Worm (Caenorhabditis elegans) whole organism, young adult: ENCODE results near the gene F26F4.8.

Experiments
- B0336.3 ChIP-seq: fragments of 200-800 bp; sonication (Bioruptor generic); IDR thresholded peaks from 2 replicates; pipeline ENCODE4 v1.3.6; 2022; ENCODE audit warnings: missing genetic modification characterization, missing compliant biosample characterization
- C06A6.2 ChIP-seq: fragments of 200-800 bp; sonication (Bioruptor generic); conservative IDR thresholded peaks from 2 replicates; pipeline ENCODE4 v1.3.6; 2022; ENCODE audit warnings: missing genetic modification characterization, missing compliant biosample characterization
- D2030.7 ChIP-seq: fragments of 200-800 bp; sonication (Bioruptor generic); IDR thresholded peaks from 2 replicates; pipeline ENCODE4 v1.3.6; 2022; ENCODE audit warnings: missing genetic modification reagents, missing genetic modification characterization, missing compliant biosample characterization
- F22D6.2 ChIP-seq: sonication (generic microtip); optimal IDR thresholded peaks from 2 replicates; lab custom pipeline; 2016; ENCODE audit warnings: mild to moderate bottlenecking, missing genetic modification characterization, missing compliant biosample characterization
- F23B12.7 ChIP-seq: sonication (generic microtip); optimal IDR thresholded peaks from 2 replicates; lab custom pipeline; 2017; ENCODE audit warnings: missing genetic modification characterization, mild to moderate bottlenecking, missing compliant biosample characterization, antibody characterized with exemption, moderate library complexity; ENCODE audit not compliant: insufficient read depth
- F37B4.10 ChIP-seq: fragments of 200-800 bp; sonication (Bioruptor generic); IDR thresholded peaks from 2 replicates; pipeline ENCODE4 v1.3.6; 2022; ENCODE audit warnings: missing genetic modification characterization, missing compliant biosample characterization
- F49E8.2 ChIP-seq: sonication (generic microtip); optimal IDR thresholded peaks from 3 replicates; lab custom pipeline; 2017; ENCODE audit warnings: missing genetic modification characterization, mild to moderate bottlenecking, missing compliant biosample characterization, antibody characterized with exemption, moderate library complexity; ENCODE audit not compliant: insufficient read depth
- F57A8.1 ChIP-seq: fragments of 200-800 bp; sonication (Bioruptor generic); optimal IDR thresholded peaks from 2 replicates; lab custom pipeline; 2018; ENCODE audit warnings: mild to moderate bottlenecking, missing genetic modification characterization, moderate library complexity, missing compliant biosample characterization
- K11D2.4 ChIP-seq: fragments of 200-800 bp; sonication (Bioruptor generic); IDR thresholded peaks from 2 replicates; pipeline ENCODE4 v1.3.6; 2022; ENCODE audit warnings: missing genetic modification reagents, missing genetic modification characterization, missing compliant biosample characterization
- K12H6.12 ChIP-seq: fragments of 200-800 bp; sonication (Bioruptor generic); optimal IDR thresholded peaks from 2 replicates; lab custom pipeline; 2018; ENCODE audit warnings: mild to moderate bottlenecking, missing genetic modification characterization, missing compliant biosample characterization
- Y53F4B.3 ChIP-seq: fragments of 200-800 bp; sonication (Bioruptor generic); IDR thresholded peaks from 2 replicates; pipeline ENCODE4 v1.3.6; 2022; ENCODE audit warnings: missing genetic modification reagents, missing genetic modification characterization, missing compliant biosample characterization
- Y53G8AR.9 ChIP-seq: fragments of 200-800 bp; sonication (Bioruptor generic); conservative IDR thresholded peaks from 2 replicates; pipeline ENCODE4 v1.3.6; 2022; ENCODE audit warnings: missing genetic modification reagents, missing genetic modification characterization, missing compliant biosample characterization
- Y56A3A.18 ChIP-seq: fragments of 200-800 bp; sonication (Bioruptor generic); IDR thresholded peaks from 2 replicates; pipeline ENCODE4 v1.3.6; 2022; ENCODE audit warnings: missing genetic modification reagents, missing genetic modification characterization, missing compliant biosample characterization
- attf-3 ChIP-seq: fragments of 200-800 bp; sonication (Bioruptor generic); conservative IDR thresholded peaks from 2 replicates; pipeline ENCODE4 v1.3.6; 2022; ENCODE audit warnings: missing genetic modification reagents, missing genetic modification characterization, missing compliant biosample characterization
- ccch-3 ChIP-seq: fragments of 200-800 bp; sonication (Bioruptor generic); optimal IDR thresholded peaks from 2 replicates; lab custom pipeline; 2018; ENCODE audit warnings: mild to moderate bottlenecking, missing genetic modification characterization, missing compliant biosample characterization
- cebp-1 ChIP-seq, 2 experiments: fragments of 200-800 bp in 1 of 2; sonication (Bioruptor generic) in 1 of 2; sonication (generic microtip) in 1 of 2; IDR thresholded peaks in 1 of 2; optimal IDR thresholded peaks in 1 of 2; 2 replicates each; pipeline versions ENCODE4 v1.3.6 to Lab custom; 2017 to 2022; ENCODE audit warnings: missing compliant biosample characterization in 2 of 2, missing genetic modification characterization in 2 of 2, mild to moderate bottlenecking in 1 of 2, missing genetic modification reagents in 1 of 2, moderate library complexity in 1 of 2
- ceh-40 ChIP-seq: fragments of 200-800 bp; sonication (Bioruptor generic); IDR thresholded peaks from 2 replicates; pipeline ENCODE4 v1.3.6; 2022; ENCODE audit warnings: missing genetic modification characterization, missing compliant biosample characterization
- ceh-58 ChIP-seq: fragments of 200-800 bp; sonication (Bioruptor generic); IDR thresholded peaks from 2 replicates; pipeline ENCODE4 v1.3.6; 2022; ENCODE audit warnings: missing genetic modification characterization, missing compliant biosample characterization
- ceh-91 ChIP-seq: fragments of 200-800 bp; sonication (Bioruptor generic); IDR thresholded peaks from 2 replicates; pipeline ENCODE4 v1.3.6; 2022; ENCODE audit warnings: missing genetic modification reagents, missing genetic modification characterization, missing compliant biosample characterization
- dpl-1 ChIP-seq: fragments of 150-350 bp; optimal IDR thresholded peaks from 2 replicates; lab custom pipeline; 2014; ENCODE audit warnings: missing biosample characterization, missing genetic modification reagents, missing genetic modification characterization
- efl-1 ChIP-seq: fragments of 150-350 bp; optimal IDR thresholded peaks from 2 replicates; lab custom pipeline; 2014; ENCODE audit warnings: missing biosample characterization, missing genetic modification reagents, missing genetic modification characterization
- ekl-4 ChIP-seq: fragments of 200-800 bp; sonication (Bioruptor generic); IDR thresholded peaks from 2 replicates; pipeline ENCODE4 v1.3.6; 2022; ENCODE audit warnings: missing genetic modification reagents, missing genetic modification characterization, missing compliant biosample characterization
- fkh-3 ChIP-seq: sonication (generic microtip); optimal IDR thresholded peaks from 2 replicates; lab custom pipeline; 2016; ENCODE audit warnings: mild to moderate bottlenecking, missing genetic modification characterization, missing compliant biosample characterization
- hlh-26 ChIP-seq: fragments of 200-800 bp; sonication (Bioruptor generic); conservative IDR thresholded peaks from 2 replicates; pipeline ENCODE4 v1.3.6; 2022; ENCODE audit warnings: missing genetic modification reagents, missing genetic modification characterization, missing compliant biosample characterization
- hmg-20 ChIP-seq: fragments of 200-800 bp; sonication (Bioruptor generic); IDR thresholded peaks from 2 replicates; pipeline ENCODE4 v1.3.6; 2022; ENCODE audit warnings: missing genetic modification reagents, missing genetic modification characterization, missing compliant biosample characterization
- let-607 ChIP-seq, 2 experiments: fragments of 200-800 bp in 1 of 2; sonication (Bioruptor generic) in 1 of 2; sonication (generic microtip) in 1 of 2; optimal IDR thresholded peaks; 2 replicates each; lab custom pipeline; 2016 to 2018; ENCODE audit warnings: mild to moderate bottlenecking in 2 of 2, missing compliant biosample characterization in 2 of 2, missing genetic modification characterization in 2 of 2, moderate library complexity in 2 of 2, missing genotype in 1 of 2
- lin-26 ChIP-seq: fragments of 200-800 bp; sonication (Bioruptor generic); IDR thresholded peaks from 2 replicates; pipeline ENCODE4 v1.3.6; 2022; ENCODE audit warnings: missing genetic modification reagents, missing genetic modification characterization, missing compliant biosample characterization
- lin-54 ChIP-seq: fragments of 200-800 bp; sonication (Bioruptor generic); optimal IDR thresholded peaks from 2 replicates; lab custom pipeline; 2018; ENCODE audit warnings: mild to moderate bottlenecking, missing genetic modification characterization, missing compliant biosample characterization
- lir-1 ChIP-seq: fragments of 200-800 bp; sonication (Bioruptor generic); conservative IDR thresholded peaks from 2 replicates; pipeline ENCODE4 v1.3.6; 2022; ENCODE audit warnings: missing genetic modification reagents, missing genetic modification characterization, missing compliant biosample characterization
- lsl-1 ChIP-seq: fragments of 200-800 bp; sonication (Bioruptor generic); optimal IDR thresholded peaks from 2 replicates; lab custom pipeline; 2018; ENCODE audit warnings: mild to moderate bottlenecking, missing genetic modification characterization, moderate library complexity, missing compliant biosample characterization
- madf-10 ChIP-seq: sonication (generic microtip); optimal IDR thresholded peaks from 2 replicates; lab custom pipeline; 2016; ENCODE audit warnings: mild to moderate bottlenecking, missing genetic modification characterization, missing compliant biosample characterization
- madf-6 ChIP-seq: fragments of 200-800 bp; sonication (Bioruptor generic); IDR thresholded peaks from 2 replicates; pipeline ENCODE4 v1.3.6; 2022; ENCODE audit warnings: missing genetic modification reagents, missing genetic modification characterization, missing compliant biosample characterization
- mcd-1 ChIP-seq: fragments of 200-800 bp; sonication (Bioruptor generic); IDR thresholded peaks from 2 replicates; pipeline ENCODE4 v1.3.6; 2022; ENCODE audit warnings: missing genetic modification reagents, missing genetic modification characterization, missing compliant biosample characterization
- mes-4 ChIP-seq: sonication (generic microtip); optimal IDR thresholded peaks from 2 replicates; lab custom pipeline; 2016; ENCODE audit warnings: missing genotype, missing genetic modification characterization, missing compliant biosample characterization
- mxl-1 ChIP-seq: sonication (generic microtip); optimal IDR thresholded peaks from 2 replicates; lab custom pipeline; 2016; ENCODE audit warnings: missing genetic modification characterization, missing compliant biosample characterization
- nfya-2 ChIP-seq: fragments of 200-800 bp; sonication (Bioruptor generic); IDR thresholded peaks from 2 replicates; pipeline ENCODE4 v1.3.6; 2022; ENCODE audit warnings: missing genetic modification reagents, missing genetic modification characterization, missing compliant biosample characterization
- nhr-120 ChIP-seq: fragments of 200-800 bp; sonication (Bioruptor generic); IDR thresholded peaks from 2 replicates; pipeline ENCODE4 v1.3.6; 2022; ENCODE audit warnings: missing genetic modification characterization, missing compliant biosample characterization
- nhr-80 ChIP-seq: sonication (generic microtip); optimal IDR thresholded peaks from 2 replicates; lab custom pipeline; 2016; ENCODE audit warnings: missing genetic modification characterization, missing compliant biosample characterization
- nhr-90 ChIP-seq: sonication (generic microtip); optimal IDR thresholded peaks from 2 replicates; lab custom pipeline; 2016; ENCODE audit warnings: missing genotype, mild to moderate bottlenecking, missing genetic modification characterization, missing compliant biosample characterization
- pbrm-1 ChIP-seq: fragments of 200-800 bp; sonication (Bioruptor generic); IDR thresholded peaks from 2 replicates; pipeline ENCODE4 v1.3.6; 2022; ENCODE audit warnings: missing genetic modification reagents, missing genetic modification characterization, missing compliant biosample characterization
- sdz-38 ChIP-seq: sonication (generic microtip); optimal IDR thresholded peaks from 2 replicates; lab custom pipeline; 2016; ENCODE audit warnings: missing genotype, missing genetic modification characterization, missing compliant biosample characterization
- sptf-2 ChIP-seq: fragments of 200-800 bp; sonication (Bioruptor generic); optimal IDR thresholded peaks from 2 replicates; lab custom pipeline; 2018; ENCODE audit warnings: mild to moderate bottlenecking, missing genetic modification characterization, missing compliant biosample characterization
- tlf-1 ChIP-seq: fragments of 200-800 bp; sonication (Bioruptor generic); optimal IDR thresholded peaks from 2 replicates; lab custom pipeline; 2018; ENCODE audit warnings: mild to moderate bottlenecking, missing genetic modification characterization, missing compliant biosample characterization
- unc-62 ChIP-seq: fragments of 150-350 bp; optimal IDR thresholded peaks from 2 replicates; lab custom pipeline; 2014; ENCODE audit warnings: missing biosample characterization, missing genetic modification reagents, missing genetic modification characterization
- xnd-1 ChIP-seq: sonication (generic microtip); optimal IDR thresholded peaks from 2 replicates; lab custom pipeline; 2016; ENCODE audit warnings: missing genotype, missing genetic modification reagents, missing genetic modification characterization, missing compliant biosample characterization
- ztf-18 ChIP-seq: sonication (generic microtip); optimal IDR thresholded peaks from 2 replicates; lab custom pipeline; 2016; ENCODE audit warnings: missing genotype, mild to moderate bottlenecking, missing genetic modification characterization, missing compliant biosample characterization
- ztf-22 ChIP-seq: fragments of 200-800 bp; sonication (Bioruptor generic); optimal IDR thresholded peaks from 2 replicates; lab custom pipeline; 2018; ENCODE audit warnings: mild to moderate bottlenecking, missing genetic modification characterization, moderate library complexity, missing compliant biosample characterization
- ztf-25 ChIP-seq: fragments of 200-800 bp; sonication (Bioruptor generic); IDR thresholded peaks from 2 replicates; pipeline ENCODE4 v1.3.6; 2022; ENCODE audit warnings: missing genetic modification reagents, missing genetic modification characterization, missing compliant biosample characterization
- ztf-28 ChIP-seq: fragments of 200-800 bp; sonication (Bioruptor generic); IDR thresholded peaks from 2 replicates; pipeline ENCODE4 v1.3.6; 2022; ENCODE audit warnings: missing genetic modification reagents, missing genetic modification characterization, missing compliant biosample characterization
- ztf-6 ChIP-seq: fragments of 200-800 bp; sonication (Bioruptor generic); IDR thresholded peaks from 2 replicates; pipeline ENCODE4 v1.3.6; 2022; ENCODE audit warnings: missing genetic modification reagents, missing genetic modification characterization, missing compliant biosample characterization

The F26F4.8 gene

ce11 chrIII:4879445-4879844 is 25.8 kb downstream of the F26F4.8 start, which contains the start of gene C35D10.1:
Gene C35D10.1, plus strand, starts transcription at chrIII:4879745.
- TF ChIP-seq ekl-4 (GFP tag; lab: Robert Waterston, UW) (0 out of 2 replicates have a peak, but pooled peaks have one; percentile 20), C06A6.2 (no peak), ceh-58 (no peak), lin-26 (no peak), ceh-91 (no peak), ztf-25 (GFP tag; lab: Robert Waterston, UW) (no peak), B0336.3 (0 out of 2 replicates have a peak, but pooled peaks have one; percentile 26), cebp-1 (GFP tag; IDR thresholded peaks at IDR 0.05; lab: Robert Waterston, UW) (no peak), cebp-1 (tag; optimal IDR thresholded peaks at IDR 0.05; lab: Kevin White, UChicago) (no peak), nhr-80 (tag; lab: Kevin White, UChicago) (no peak), pbrm-1 (GFP tag; lab: Robert Waterston, UW) (no peak), xnd-1 (tag; lab: Kevin White, UChicago) (peak; percentile 11), lir-1 (no peak), mxl-1 (tag; lab: Kevin White, UChicago) (no peak), mes-4 (tag; lab: Kevin White, UChicago) (no peak), ztf-22 (no peak), let-607 (tag; optimal IDR thresholded peaks at IDR 0.05; lab: Kevin White, UChicago) (no peak), unc-62 (no peak), Y53F4B.3 (no peak), nhr-90 (tag; lab: Kevin White, UChicago) (no peak), madf-6 (GFP tag; lab: Robert Waterston, UW) (peak; percentile 42; the same call in 1 of the 2 replicates), Y53G8AR.9 (GFP tag; lab: Robert Waterston, UW) (0 out of 2 replicates have a peak, but pooled peaks have one; percentile 37), F22D6.2 (no peak), ztf-18 (tag; lab: Kevin White, UChicago) (no peak), fkh-3 (tag; lab: Kevin White, UChicago) (no peak), ccch-3 (GFP tag; lab: Kevin White, UChicago) (no peak), Y56A3A.18 (GFP tag; lab: Robert Waterston, UW) (no peak), ztf-6 (GFP tag; lab: Robert Waterston, UW) (no peak), ceh-40 (no peak), F49E8.2 (tag; lab: Kevin White, UChicago) (peak; percentile 36), sptf-2 (GFP tag; lab: Kevin White, UChicago) (no peak)

- TF ChIP-seq F37B4.10 (GFP tag; lab: Robert Waterston, UW) (no peak), madf-10 (tag; lab: Kevin White, UChicago) (no peak), hmg-20 (GFP tag; lab: Robert Waterston, UW) (no peak), F23B12.7 (tag; lab: Kevin White, UChicago) (no peak), lsl-1 (peak; percentile 37), tlf-1 (GFP tag; lab: Kevin White, UChicago) (no peak), attf-3 (GFP tag; lab: Robert Waterston, UW) (no peak), K11D2.4 (GFP tag; lab: Robert Waterston, UW) (no peak), F57A8.1 (GFP tag; lab: Kevin White, UChicago) (no peak), sdz-38 (tag; lab: Kevin White, UChicago) (no peak), mcd-1 (GFP tag; lab: Robert Waterston, UW) (peak; percentile 86), nfya-2 (GFP tag; lab: Robert Waterston, UW) (no peak), ceh-40 (no peak), nhr-120 (GFP tag; lab: Robert Waterston, UW) (no peak), hlh-26 (GFP tag; lab: Robert Waterston, UW) (no peak), K12H6.12 (tag; lab: Kevin White, UChicago) (no peak), dpl-1 (peak; percentile 44), ekl-4 (GFP tag; lab: Robert Waterston, UW) (no peak), D2030.7 (GFP tag; lab: Robert Waterston, UW) (peak; percentile 48; the same call in 1 of the 2 replicates), ztf-28 (GFP tag; lab: Robert Waterston, UW) (no peak), lin-54 (GFP tag; lab: Kevin White, UChicago) (peak; percentile 69), efl-1 (peak; percentile 76)
Observed at ce11 chrIII:4878281-4878680, 27.0 kb downstream of the F26F4.8 start, which contains the start of the genes tost-1 and arx-6. Gene tost-1, minus strand, starts transcription at chrIII:4878311. Gene arx-6, plus strand, starts transcription at chrIII:4878658.
